Worm (Caenorhabditis elegans): ENCODE data around the gene acy-3.
A peak's percentile ranks its signal among the peaks of the same experiment; 100 is the strongest.

The acy-3 gene

DNA sequence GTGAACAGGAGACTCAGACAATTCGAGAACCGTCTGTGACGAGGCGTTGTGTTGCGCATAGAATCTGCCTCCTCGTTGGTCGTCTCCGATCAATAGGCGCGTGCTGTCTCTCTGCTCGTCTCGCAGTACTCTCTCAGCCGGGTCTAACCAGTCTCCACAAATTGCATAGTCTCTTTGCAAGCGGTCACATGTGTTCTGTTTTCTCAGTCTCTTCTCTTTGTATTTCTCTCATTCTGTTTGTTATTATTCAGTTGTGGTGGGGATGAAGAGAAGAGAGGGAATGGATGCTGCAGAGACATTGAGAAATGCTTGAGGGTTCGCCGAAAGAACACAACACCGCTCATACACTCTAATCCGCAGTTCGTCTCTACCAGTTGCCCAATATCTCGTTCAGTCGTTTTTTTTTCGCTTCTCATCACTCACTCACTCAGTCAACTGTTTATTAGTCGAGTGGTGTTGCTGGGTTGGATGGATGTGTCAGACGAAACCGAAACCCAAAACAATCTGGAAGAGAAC lies 15.2 kb upstream of the acy-3 start (continued):
- TF ChIP-seq pha-4 (GFP tag; IDR thresholded peaks at IDR 0.05) = peak; percentile 88
- peak; percentile 14 for TF ChIP-seq pha-4 (tag; optimal IDR thresholded peaks at IDR 0.05)
- TF ChIP-seq ceh-28 (tag; optimal IDR thresholded peaks at IDR 0.05) = peak; percentile 90
- TF ChIP-seq ZK337.2 (GFP tag; IDR thresholded peaks at IDR 0.05) = peak; percentile 23; the same call in 1 of the 2 replicates
- peak; percentile 89 for TF ChIP-seq F37D6.2 (tag; optimal IDR thresholded peaks at IDR 0.05)
- TF ChIP-seq lin-29 (GFP tag; IDR thresholded peaks at IDR 0.05) = 0 out of 2 replicates have a peak, but pooled peaks have one; percentile 30
- peak; percentile 71 for TF ChIP-seq lin-38 (GFP tag; IDR thresholded peaks at IDR 0.05)
- peak; percentile 86 for TF ChIP-seq spr-1 (tag; optimal IDR thresholded peaks at IDR 0.05)
- TF ChIP-seq lim-7 (GFP tag; IDR thresholded peaks at IDR 0.05) = 0 out of 2 replicates have a peak, but pooled peaks have one; percentile 12
- peak; percentile 73 for TF ChIP-seq T20F7.1 (GFP tag; optimal IDR thresholded peaks at IDR 0.05)
- TF ChIP-seq zfp-3 (GFP tag; conservative IDR thresholded peaks at IDR 0.05) = peak; percentile 74; the same call in 1 of the 2 replicates
- peak; percentile 86 for TF ChIP-seq mdt-29 (GFP tag; IDR thresholded peaks at IDR 0.05)
- TF ChIP-seq duxl-1 (tag; optimal IDR thresholded peaks at IDR 0.05; ENCODE audit: poor library complexity) = peak; percentile 64
- TF ChIP-seq unc-62 (GFP tag; optimal IDR thresholded peaks at IDR 0.05 in 1 of 2) = peak in 1 of 2 experiments; percentile 99
- no peak for TF ChIP-seq unc-62 (tag; optimal IDR thresholded peaks at IDR 0.05)
- no peak for TF ChIP-seq Y75B8A.6 (GFP tag; IDR thresholded peaks at IDR 0.05)
- TF ChIP-seq vab-7 (GFP tag; IDR thresholded peaks at IDR 0.05) = peak; percentile 65
- no peak for TF ChIP-seq nhr-111 (GFP tag; optimal IDR thresholded peaks at IDR 0.05)
- peak; percentile 30; the same call in 1 of the 2 replicates for TF ChIP-seq D1046.2 (GFP tag; IDR thresholded peaks at IDR 0.05)
- peak; percentile 37 for TF ChIP-seq egl-27 (tag; optimal IDR thresholded peaks at IDR 0.05)
- no peak for TF ChIP-seq F44E2.7 (GFP tag; IDR thresholded peaks at IDR 0.05)
- TF ChIP-seq daf-19 (GFP tag; conservative IDR thresholded peaks at IDR 0.05) = 0 out of 2 replicates have a peak, but pooled peaks have one; percentile 60
- peak; percentile 49 for TF ChIP-seq unc-130 (GFP tag; optimal IDR thresholded peaks at IDR 0.05)
- TF ChIP-seq ztf-7 (tag; optimal IDR thresholded peaks at IDR 0.05) = peak; percentile 81
- peak; percentile 26 for TF ChIP-seq skn-1 (tag; optimal IDR thresholded peaks at IDR 0.05)
- no peak for TF ChIP-seq ceh-44 (GFP tag; IDR thresholded peaks at IDR 0.05)
- peak; percentile 100 for TF ChIP-seq hlh-30 (tag; optimal IDR thresholded peaks at IDR 0.05; ENCODE audit: insufficient read depth)
- no peak for TF ChIP-seq nhr-76 (tag; optimal IDR thresholded peaks at IDR 0.05)
- peak; percentile 50 for TF ChIP-seq ces-1 (GFP tag; optimal IDR thresholded peaks at IDR 0.05)
- peak; percentile 95 for TF ChIP-seq nhr-28 (tag; optimal IDR thresholded peaks at IDR 0.05)
- no peak for TF ChIP-seq tag-97 (GFP tag; IDR thresholded peaks at IDR 0.05)
- peak; percentile 3 for TF ChIP-seq Y5F2A.4 (GFP tag; optimal IDR thresholded peaks at IDR 0.05)
- no peak for TF ChIP-seq F26F4.8 (GFP tag; conservative IDR thresholded peaks at IDR 0.05)
- TF ChIP-seq unc-39 (tag; optimal IDR thresholded peaks at IDR 0.05) = peak; percentile 4
- TF ChIP-seq arid-1 (GFP tag; conservative IDR thresholded peaks at IDR 0.05) = peak; percentile 56; the same call in 1 of the 2 replicates
- TF ChIP-seq nhr-77 (tag; optimal IDR thresholded peaks at IDR 0.05) = peak; percentile 93
- TF ChIP-seq nhr-42 (GFP tag; IDR thresholded peaks at IDR 0.05) = peak; percentile 90
- TF ChIP-seq nhr-25 (tag; optimal IDR thresholded peaks at IDR 0.05; ENCODE audit: borderline replicate concordance, insufficient read depth) = peak; percentile 78
- TF ChIP-seq madf-9 (GFP tag; conservative IDR thresholded peaks at IDR 0.05) = peak; percentile 53; the same call in 1 of the 2 replicates
- TF ChIP-seq daf-8 (GFP tag; IDR thresholded peaks at IDR 0.05) = no peak
- TF ChIP-seq nhr-6 (tag; optimal IDR thresholded peaks at IDR 0.05) = peak; percentile 94
- TF ChIP-seq mep-1 (tag; optimal IDR thresholded peaks at IDR 0.05) = peak; percentile 97
- TF ChIP-seq T26A8.4 (GFP tag; IDR thresholded peaks at IDR 0.05) = peak; percentile 93
- peak; percentile 97 for TF ChIP-seq nhr-11 (tag; optimal IDR thresholded peaks at IDR 0.05)
- TF ChIP-seq ama-1 (optimal IDR thresholded peaks at IDR 0.05) = peak; percentile 74
- TF ChIP-seq R02D3.7 (tag; optimal IDR thresholded peaks at IDR 0.05) = no peak
- peak; percentile 82; the same call in 1 of the 2 replicates for TF ChIP-seq saeg-2 (GFP tag; IDR thresholded peaks at IDR 0.05)
- TF ChIP-seq ztf-11 (tag; optimal IDR thresholded peaks at IDR 0.05) = no peak
- peak; percentile 89 for TF ChIP-seq ceh-20 (GFP tag; IDR thresholded peaks at IDR 0.05)
- TF ChIP-seq rbr-2 (tag; optimal IDR thresholded peaks at IDR 0.05) = peak; percentile 97
- TF ChIP-seq snpc-1.2 (GFP tag; IDR thresholded peaks at IDR 0.05) = no peak

All from whole organism, L4 larva.